Worm (Caenorhabditis elegans) whole organism, young adult: Measurements from ENCODE around the gene strm-1.

Source experiments
- B0035.1 ChIP-seq: sonication (generic microtip); optimal IDR thresholded peaks from 2 replicates; lab custom pipeline; 2016; ENCODE audit warnings: missing genetic modification characterization, mild to moderate bottlenecking, missing compliant biosample characterization, missing genotype, missing genetic modification reagents
- F33H1.4 ChIP-seq: fragments of 200-800 bp; sonication (Bioruptor generic); IDR thresholded peaks from 2 replicates; pipeline ENCODE4 v1.3.6; 2022; ENCODE audit warnings: missing genetic modification reagents, missing genetic modification characterization, missing compliant biosample characterization
- F37B4.10 ChIP-seq: fragments of 200-800 bp; sonication (Bioruptor generic); IDR thresholded peaks from 2 replicates; pipeline ENCODE4 v1.3.6; 2022; ENCODE audit warnings: missing genetic modification characterization, missing compliant biosample characterization
- K11D2.4 ChIP-seq: fragments of 200-800 bp; sonication (Bioruptor generic); IDR thresholded peaks from 2 replicates; pipeline ENCODE4 v1.3.6; 2022; ENCODE audit warnings: missing genetic modification reagents, missing genetic modification characterization, missing compliant biosample characterization
- Y53G8AR.9 ChIP-seq: fragments of 200-800 bp; sonication (Bioruptor generic); conservative IDR thresholded peaks from 2 replicates; pipeline ENCODE4 v1.3.6; 2022; ENCODE audit warnings: missing genetic modification reagents, missing genetic modification characterization, missing compliant biosample characterization
- Y95B8A.8 ChIP-seq: fragments of 200-800 bp; sonication (Bioruptor generic); IDR thresholded peaks from 2 replicates; pipeline ENCODE4 v1.3.6; 2022; ENCODE audit warnings: missing genetic modification reagents, missing genetic modification characterization, missing compliant biosample characterization
- ama-1 ChIP-seq, 3 experiments: fragments of 150-350 bp in 1 of 3; sonication (generic microtip) in 2 of 3; optimal IDR thresholded peaks; 2 replicates each; lab custom pipeline; 2014 to 2018; ENCODE audit warnings: missing biosample characterization in 2 of 3, missing genetic modification characterization in 2 of 3, missing genetic modification reagents in 2 of 3
- aptf-2 ChIP-seq: fragments of 200-800 bp; sonication (Bioruptor generic); conservative IDR thresholded peaks from 2 replicates; pipeline ENCODE4 v1.3.6; 2022; ENCODE audit warnings: missing genetic modification reagents, missing genetic modification characterization, missing compliant biosample characterization
- athp-1 ChIP-seq: sonication (generic microtip); optimal IDR thresholded peaks from 2 replicates; lab custom pipeline; 2017; ENCODE audit warnings: mild to moderate bottlenecking, missing genetic modification characterization, missing compliant biosample characterization
- attf-5 ChIP-seq: fragments of 200-800 bp; sonication (Bioruptor generic); optimal IDR thresholded peaks from 2 replicates; lab custom pipeline; 2018; ENCODE audit warnings: mild to moderate bottlenecking, missing genetic modification characterization, missing compliant biosample characterization
- cebp-1 ChIP-seq, 2 experiments: fragments of 200-800 bp in 1 of 2; sonication (Bioruptor generic) in 1 of 2; sonication (generic microtip) in 1 of 2; IDR thresholded peaks in 1 of 2; optimal IDR thresholded peaks in 1 of 2; 2 replicates each; pipeline versions ENCODE4 v1.3.6 to Lab custom; 2017 to 2022; ENCODE audit warnings: missing compliant biosample characterization in 2 of 2, missing genetic modification characterization in 2 of 2, mild to moderate bottlenecking in 1 of 2, missing genetic modification reagents in 1 of 2, moderate library complexity in 1 of 2
- ceh-58 ChIP-seq: fragments of 200-800 bp; sonication (Bioruptor generic); IDR thresholded peaks from 2 replicates; pipeline ENCODE4 v1.3.6; 2022; ENCODE audit warnings: missing genetic modification characterization, missing compliant biosample characterization
- ceh-91 ChIP-seq: fragments of 200-800 bp; sonication (Bioruptor generic); IDR thresholded peaks from 2 replicates; pipeline ENCODE4 v1.3.6; 2022; ENCODE audit warnings: missing genetic modification reagents, missing genetic modification characterization, missing compliant biosample characterization
- chd-7 ChIP-seq: sonication (generic microtip); optimal IDR thresholded peaks from 2 replicates; lab custom pipeline; 2016; ENCODE audit warnings: mild to moderate bottlenecking, missing genetic modification characterization, moderate library complexity, missing compliant biosample characterization
- dox-1 ChIP-seq: fragments of 200-800 bp; sonication (Bioruptor generic); IDR thresholded peaks from 2 replicates; pipeline ENCODE4 v1.3.6; 2022; ENCODE audit warnings: missing genetic modification reagents, missing genetic modification characterization, missing compliant biosample characterization
- dpl-1 ChIP-seq: fragments of 150-350 bp; optimal IDR thresholded peaks from 2 replicates; lab custom pipeline; 2014; ENCODE audit warnings: missing biosample characterization, missing genetic modification reagents, missing genetic modification characterization
- efl-1 ChIP-seq: fragments of 150-350 bp; optimal IDR thresholded peaks from 2 replicates; lab custom pipeline; 2014; ENCODE audit warnings: missing biosample characterization, missing genetic modification reagents, missing genetic modification characterization
- egl-18 ChIP-seq: fragments of 200-800 bp; sonication (Bioruptor generic); IDR thresholded peaks from 2 replicates; pipeline ENCODE4 v1.3.6; 2022; ENCODE audit warnings: missing genetic modification reagents, missing genetic modification characterization, missing compliant biosample characterization
- hmg-20 ChIP-seq: fragments of 200-800 bp; sonication (Bioruptor generic); IDR thresholded peaks from 2 replicates; pipeline ENCODE4 v1.3.6; 2022; ENCODE audit warnings: missing genetic modification reagents, missing genetic modification characterization, missing compliant biosample characterization
- hsf-1 ChIP-seq: fragments of 200-800 bp; sonication (Bioruptor generic); IDR thresholded peaks from 2 replicates; pipeline ENCODE4 v1.3.6; 2022; ENCODE audit warnings: missing genetic modification reagents, missing genetic modification characterization, missing compliant biosample characterization
- let-607 ChIP-seq, 2 experiments: fragments of 200-800 bp in 1 of 2; sonication (Bioruptor generic) in 1 of 2; sonication (generic microtip) in 1 of 2; optimal IDR thresholded peaks; 2 replicates each; lab custom pipeline; 2016 to 2018; ENCODE audit warnings: mild to moderate bottlenecking in 2 of 2, missing compliant biosample characterization in 2 of 2, missing genetic modification characterization in 2 of 2, moderate library complexity in 2 of 2, missing genotype in 1 of 2
- lin-35 ChIP-seq, 3 experiments: fragments of 150-350 bp in 2 of 3; sonication (generic microtip) in 1 of 3; optimal IDR thresholded peaks; 2 replicates each; lab custom pipeline; 2014 to 2018; ENCODE audit warnings: missing biosample characterization in 3 of 3, missing genetic modification characterization in 3 of 3, missing genetic modification reagents in 3 of 3
- lin-54 ChIP-seq: fragments of 200-800 bp; sonication (Bioruptor generic); optimal IDR thresholded peaks from 2 replicates; lab custom pipeline; 2018; ENCODE audit warnings: mild to moderate bottlenecking, missing genetic modification characterization, missing compliant biosample characterization
- lsl-1 ChIP-seq: fragments of 200-800 bp; sonication (Bioruptor generic); optimal IDR thresholded peaks from 2 replicates; lab custom pipeline; 2018; ENCODE audit warnings: mild to moderate bottlenecking, missing genetic modification characterization, moderate library complexity, missing compliant biosample characterization
- lsy-27 ChIP-seq: sonication (generic microtip); optimal IDR thresholded peaks from 2 replicates; lab custom pipeline; 2017; ENCODE audit warnings: missing genetic modification characterization, mild to moderate bottlenecking, missing compliant biosample characterization, antibody characterized with exemption, missing genotype, borderline replicate concordance; ENCODE audit not compliant: insufficient read depth
- madf-6 ChIP-seq: fragments of 200-800 bp; sonication (Bioruptor generic); IDR thresholded peaks from 2 replicates; pipeline ENCODE4 v1.3.6; 2022; ENCODE audit warnings: missing genetic modification reagents, missing genetic modification characterization, missing compliant biosample characterization
- mcd-1 ChIP-seq: fragments of 200-800 bp; sonication (Bioruptor generic); IDR thresholded peaks from 2 replicates; pipeline ENCODE4 v1.3.6; 2022; ENCODE audit warnings: missing genetic modification reagents, missing genetic modification characterization, missing compliant biosample characterization
- mes-4 ChIP-seq: sonication (generic microtip); optimal IDR thresholded peaks from 2 replicates; lab custom pipeline; 2016; ENCODE audit warnings: missing genotype, missing genetic modification characterization, missing compliant biosample characterization
- nfya-1 ChIP-seq: sonication (generic microtip); optimal IDR thresholded peaks from 2 replicates; lab custom pipeline; 2017; ENCODE audit warnings: antibody characterized with exemption, missing compliant biosample characterization, missing genetic modification characterization, borderline replicate concordance; ENCODE audit not compliant: insufficient read depth
- pbrm-1 ChIP-seq: fragments of 200-800 bp; sonication (Bioruptor generic); IDR thresholded peaks from 2 replicates; pipeline ENCODE4 v1.3.6; 2022; ENCODE audit warnings: missing genetic modification reagents, missing genetic modification characterization, missing compliant biosample characterization
- rcor-1 ChIP-seq: fragments of 200-800 bp; sonication (Bioruptor generic); IDR thresholded peaks from 2 replicates; pipeline ENCODE4 v1.3.6; 2022; ENCODE audit warnings: missing genetic modification reagents, missing genetic modification characterization, missing compliant biosample characterization
- repo-1 ChIP-seq: sonication (generic microtip); optimal IDR thresholded peaks from 2 replicates; lab custom pipeline; 2017; ENCODE audit warnings: mild to moderate bottlenecking, missing genetic modification characterization, missing compliant biosample characterization
- rpc-1 ChIP-seq, 2 experiments: fragments of 150-350 bp in 1 of 2; sonication (generic microtip) in 1 of 2; optimal IDR thresholded peaks; 2 replicates each; lab custom pipeline; 2014 to 2018; ENCODE audit warnings: missing biosample characterization in 1 of 2, missing genetic modification characterization in 1 of 2, missing genetic modification reagents in 1 of 2, missing genotype in 1 of 2
- snpc-1.3 ChIP-seq: sonication (generic microtip); optimal IDR thresholded peaks from 2 replicates; lab custom pipeline; 2017; ENCODE audit warnings: missing genetic modification characterization, mild to moderate bottlenecking, missing compliant biosample characterization, antibody characterized with exemption, moderate library complexity, missing genotype, missing genetic modification reagents; ENCODE audit not compliant: insufficient read depth
- snpc-4 ChIP-seq, 5 experiments: fragments of 150-350 bp in 1 of 5; sonication (generic microtip) in 4 of 5; optimal IDR thresholded peaks; 2 replicates each; lab custom pipeline; 2014 to 2018; ENCODE audit warnings: missing genetic modification characterization in 5 of 5, missing biosample characterization in 3 of 5, antibody characterized with exemption in 2 of 5, mild to moderate bottlenecking in 2 of 5, missing compliant biosample characterization in 2 of 5, missing genotype in 2 of 5, moderate library complexity in 2 of 5, missing genetic modification reagents in 1 of 5
- tbp1 ChIP-seq: fragments of 200-800 bp; sonication (Bioruptor generic); optimal IDR thresholded peaks from 2 replicates; lab custom pipeline; 2018; ENCODE audit warnings: mild to moderate bottlenecking, missing genetic modification characterization, missing compliant biosample characterization
- zfh-2 ChIP-seq: fragments of 200-800 bp; sonication (Bioruptor generic); conservative IDR thresholded peaks from 2 replicates; pipeline ENCODE4 v1.3.6; 2022; ENCODE audit warnings: missing genetic modification reagents, missing genetic modification characterization, missing compliant biosample characterization
- ztf-25 ChIP-seq: fragments of 200-800 bp; sonication (Bioruptor generic); IDR thresholded peaks from 2 replicates; pipeline ENCODE4 v1.3.6; 2022; ENCODE audit warnings: missing genetic modification reagents, missing genetic modification characterization, missing compliant biosample characterization
- ztf-28 ChIP-seq: fragments of 200-800 bp; sonication (Bioruptor generic); IDR thresholded peaks from 2 replicates; pipeline ENCODE4 v1.3.6; 2022; ENCODE audit warnings: missing genetic modification reagents, missing genetic modification characterization, missing compliant biosample characterization

Gene strm-1

ce11 chrIII:2393666-2394154 lies 8.2 kb upstream of the strm-1 start:
- TF ChIP-seq Y53G8AR.9 (GFP tag; lab: Robert Waterston, UW) (no peak), attf-5 (GFP tag; lab: Kevin White, UChicago) (no peak), F37B4.10 (no peak), lsl-1 (GFP tag; lab: Kevin White, UChicago) (peak; percentile 26), ztf-28 (GFP tag; lab: Robert Waterston, UW) (no peak)
- TF ChIP-seq, all 124 proteins: peak for 1

- no peak for TF ChIP-seq efl-1 (GFP tag; lab: Kevin White, UChicago)
- TF ChIP-seq repo-1, result no peak
- TF ChIP-seq dpl-1 (GFP tag; lab: Kevin White, UChicago), result no peak
- no peak for TF ChIP-seq snpc-1.3
Measured at ce11 chrIII:2410925-2411450, 9.1 kb downstream of the strm-1 start, which contains the start of gene mrpl-30. Gene mrpl-30 (minus strand): TSS chrIII:2410975.

- TF ChIP-seq lsl-1 (GFP tag; lab: Kevin White, UChicago) (peak; percentile 37), efl-1 (GFP tag; lab: Kevin White, UChicago) (peak; percentile 82), lin-35 (GFP tag; optimal IDR thresholded peaks at IDR 0.05; lab: Kevin White, UChicago) (peak in 2 of 3 experiments; percentile 68 to 82), lin-54 (GFP tag; lab: Kevin White, UChicago) (peak; percentile 94), mcd-1 (GFP tag; lab: Robert Waterston, UW) (peak; percentile 73), F33H1.4 (peak; percentile 52), hmg-20 (GFP tag; lab: Robert Waterston, UW) (no peak), chd-7 (tag; lab: Kevin White, UChicago) (no peak), madf-6 (GFP tag; lab: Robert Waterston, UW) (peak; percentile 68), attf-5 (GFP tag; lab: Kevin White, UChicago) (peak; percentile 25), snpc-4 (GFP tag; optimal IDR thresholded peaks at IDR 0.05; lab: Kevin White, UChicago) (no peak), snpc-4 (tag; optimal IDR thresholded peaks at IDR 0.05; lab: Kevin White, UChicago) (peak in 1 of 4 experiments; percentile 0), athp-1 (tag; lab: Kevin White, UChicago) (no peak), ztf-25 (no peak), zfh-2 (GFP tag; lab: Robert Waterston, UW) (no peak), pbrm-1 (peak; percentile 60; the same call in 1 of the 2 replicates), nfya-1 (no peak), lsy-27 (no peak), aptf-2 (no peak), ceh-58 (GFP tag; lab: Robert Waterston, UW) (no peak), Y95B8A.8 (GFP tag; lab: Robert Waterston, UW) (no peak), ceh-91 (no peak), rcor-1 (GFP tag; lab: Robert Waterston, UW) (0 out of 2 replicates have a peak, but pooled peaks have one; percentile 12), ama-1 (optimal IDR thresholded peaks at IDR 0.05; lab: Kevin White, UChicago) (no peak), ama-1 (GFP tag; optimal IDR thresholded peaks at IDR 0.05; lab: Kevin White, UChicago) (no peak), B0035.1 (tag; lab: Kevin White, UChicago) (no peak), rpc-1 (optimal IDR thresholded peaks at IDR 0.05; lab: Kevin White, UChicago) (no peak), rpc-1 (tag; optimal IDR thresholded peaks at IDR 0.05; lab: Kevin White, UChicago) (no peak), let-607 (tag; optimal IDR thresholded peaks at IDR 0.05; lab: Kevin White, UChicago) (peak in 1 of 2 experiments; percentile 26), K11D2.4 (GFP tag; lab: Robert Waterston, UW) (no peak), hsf-1 (GFP tag; lab: Robert Waterston, UW) (peak; percentile 38; the same call in 1 of the 2 replicates), egl-18 (GFP tag; lab: Robert Waterston, UW) (no peak), dox-1 (GFP tag; lab: Robert Waterston, UW) (peak; percentile 41; the same call in 1 of the 2 replicates), cebp-1 (GFP tag; IDR thresholded peaks at IDR 0.05; lab: Robert Waterston, UW) (0 out of 2 replicates have a peak, but pooled peaks have one; percentile 24), cebp-1 (tag; optimal IDR thresholded peaks at IDR 0.05; lab: Kevin White, UChicago) (peak; percentile 61), dpl-1 (GFP tag; lab: Kevin White, UChicago) (peak; percentile 80), tbp1 (GFP tag; lab: Kevin White, UChicago) (peak; percentile 31), repo-1 (no peak), mes-4 (tag; lab: Kevin White, UChicago) (no peak)
Measured at ce11 chrIII:2418159-2418658, 16.3 kb downstream of the strm-1 start, which contains the start of the genes W04B5.5 and W04B5.3. Gene W04B5.5 (minus strand): TSS chrIII:2418209. Gene W04B5.3 (plus strand): TSS chrIII:2418514.
